Fruit fly (Drosophila melanogaster) whole organism: Measurements from ENCODE around the gene HP4.

Experiments
- CG8478 ChIP-seq: fragments of >200 bp; optimal IDR thresholded peaks from 2 replicates; lab custom pipeline; 2018; ENCODE audit warnings: inconsistent platforms
- EcR ChIP-seq, 2 experiments: fragments of >200 bp; optimal IDR thresholded peaks; 2 replicates each; lab custom pipeline; 2017; ENCODE audit warnings: missing biosample characterization in 2 of 2, missing genetic modification characterization in 2 of 2, missing genetic modification reagents in 2 of 2
- pan ChIP-seq: fragments of >200 bp; optimal IDR thresholded peaks from 2 replicates; lab custom pipeline; 2017
- psq ChIP-seq: fragments of >200 bp; optimal IDR thresholded peaks from 2 replicates; lab custom pipeline; 2017
- usp ChIP-seq: fragments of >200 bp; optimal IDR thresholded peaks from 2 replicates; lab custom pipeline; 2017; ENCODE audit warnings: missing biosample characterization, missing genetic modification characterization, mixed read lengths

DNA sequence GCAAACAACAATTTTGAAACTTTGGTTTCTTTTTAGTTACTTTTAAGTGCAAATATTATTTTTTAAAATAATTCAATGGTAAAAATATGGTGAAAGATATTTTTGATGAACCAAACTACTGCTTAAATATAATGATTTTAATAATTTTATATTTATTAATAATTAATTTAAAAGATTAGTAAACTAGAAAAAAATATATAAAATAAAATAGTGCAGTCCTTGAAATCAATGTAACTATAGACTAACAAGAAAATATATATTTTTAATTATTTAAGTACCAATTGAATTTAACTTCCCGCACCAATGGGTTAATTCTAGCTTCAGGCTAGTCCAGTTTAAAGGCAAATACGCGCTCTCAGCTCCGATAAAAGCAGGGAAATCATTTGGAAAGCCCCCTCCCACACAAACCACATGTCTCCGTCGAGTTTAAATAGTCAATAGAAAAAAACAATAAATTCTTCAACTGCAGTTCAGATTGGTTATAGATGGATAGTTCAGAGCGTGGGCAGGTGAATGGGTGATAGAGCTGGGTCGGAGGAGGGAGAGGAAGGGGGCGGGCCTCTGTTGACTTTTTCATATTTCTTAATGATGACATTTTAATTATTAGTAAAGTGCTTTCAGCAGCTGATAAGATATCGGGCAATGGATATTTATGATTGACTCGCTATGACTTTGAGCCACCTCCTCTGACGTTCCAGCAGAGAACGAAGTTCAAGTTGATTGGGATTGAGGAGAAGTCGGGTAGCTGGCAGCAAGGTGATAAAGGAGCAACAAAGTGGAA, 13.8 kb downstream of the HP4 start:
- TF ChIP-seq psq (lab: Kevin White, UChicago) (no peak), CG8478 (lab: Kevin White, UChicago) (no peak), EcR (GFP tag; optimal IDR thresholded peaks at IDR 0.05; lab: Kevin White, UChicago) (no peak), usp (GFP tag; lab: Kevin White, UChicago) (no peak), pan (lab: Kevin White, UChicago) (no peak)
